Worm (Caenorhabditis elegans) whole organism, late embryonic: ENCODE measurements around the gene ttr-8.
"Not testable (repeated sequence)": the region's sequence is repeated elsewhere in the genome, so short reads cannot be mapped to it uniquely, and the experiment has no call there.

Source experiments
- T23F11.4 ChIP-seq: fragments of 200-800 bp; sonication (Bioruptor generic); optimal IDR thresholded peaks from 2 replicates; lab custom pipeline; 2018; ENCODE audit warnings: mild to moderate bottlenecking, missing genetic modification characterization, missing compliant biosample characterization
- Y22D7AL.16 ChIP-seq: sonication (generic microtip); optimal IDR thresholded peaks from 2 replicates; lab custom pipeline; 2016; ENCODE audit warnings: missing genetic modification characterization, missing compliant biosample characterization
- ama-1 ChIP-seq: fragments of 150-350 bp; optimal IDR thresholded peaks from 2 replicates; lab custom pipeline; 2014
- ceh-14 ChIP-seq: sonication (generic microtip); optimal IDR thresholded peaks from 2 replicates; lab custom pipeline; 2016; ENCODE audit warnings: missing genotype, missing genetic modification characterization, missing compliant biosample characterization
- ceh-19 ChIP-seq: fragments of 200-800 bp; sonication (Bioruptor generic); optimal IDR thresholded peaks from 2 replicates; lab custom pipeline; 2018; ENCODE audit warnings: mild to moderate bottlenecking, missing genetic modification characterization, missing compliant biosample characterization
- ceh-45 ChIP-seq: fragments of 200-800 bp; sonication (Bioruptor generic); IDR thresholded peaks from 2 replicates; pipeline ENCODE4 v1.3.6; 2022; ENCODE audit warnings: missing genetic modification reagents, missing genetic modification characterization, missing compliant biosample characterization
- ceh-48 ChIP-seq: sonication (generic microtip); optimal IDR thresholded peaks from 2 replicates; lab custom pipeline; 2016; ENCODE audit warnings: missing genetic modification characterization, inconsistent platforms, missing compliant biosample characterization
- ceh-6 ChIP-seq: fragments of 200-800 bp; sonication (Bioruptor generic); optimal IDR thresholded peaks from 2 replicates; lab custom pipeline; 2018; ENCODE audit warnings: mild to moderate bottlenecking, missing genetic modification characterization, missing compliant biosample characterization
- ceh-9 ChIP-seq: sonication (generic microtip); optimal IDR thresholded peaks from 2 replicates; lab custom pipeline; 2016; ENCODE audit warnings: mild to moderate bottlenecking, missing genetic modification characterization, inconsistent platforms, missing compliant biosample characterization
- dve-1 ChIP-seq: sonication (generic microtip); optimal IDR thresholded peaks from 2 replicates; lab custom pipeline; 2017; ENCODE audit warnings: antibody characterized with exemption, mild to moderate bottlenecking, missing genetic modification characterization, missing compliant biosample characterization
- elt-2 ChIP-seq: sonication (generic microtip); optimal IDR thresholded peaks from 2 replicates; lab custom pipeline; 2016; ENCODE audit warnings: missing genetic modification reagents, missing genetic modification characterization, missing compliant biosample characterization
- elt-4 ChIP-seq: sonication (generic microtip); optimal IDR thresholded peaks from 2 replicates; lab custom pipeline; 2016; ENCODE audit warnings: missing genetic modification characterization, missing compliant biosample characterization
- ets-4 ChIP-seq: sonication (generic microtip); optimal IDR thresholded peaks from 2 replicates; lab custom pipeline; 2016; ENCODE audit warnings: missing genetic modification characterization, missing compliant biosample characterization
- fkh-6 ChIP-seq: sonication (generic microtip); optimal IDR thresholded peaks from 2 replicates; lab custom pipeline; 2016; ENCODE audit warnings: missing genetic modification characterization, missing compliant biosample characterization
- gmeb-2 ChIP-seq: sonication (generic microtip); optimal IDR thresholded peaks from 2 replicates; lab custom pipeline; 2016; ENCODE audit warnings: missing genetic modification characterization, inconsistent platforms, missing compliant biosample characterization
- hlh-15 ChIP-seq: sonication (generic microtip); optimal IDR thresholded peaks from 2 replicates; lab custom pipeline; 2016; ENCODE audit warnings: missing genetic modification characterization, missing compliant biosample characterization
- hlh-6 ChIP-seq: sonication (generic microtip); optimal IDR thresholded peaks from 2 replicates; lab custom pipeline; 2016; ENCODE audit warnings: missing genotype, missing genetic modification characterization, missing compliant biosample characterization
- hlh-8 ChIP-seq: sonication (generic microtip); optimal IDR thresholded peaks from 2 replicates; lab custom pipeline; 2016; ENCODE audit warnings: missing genotype, missing genetic modification characterization, missing compliant biosample characterization
- lin-11 ChIP-seq: fragments of 200-800 bp; sonication (Bioruptor generic); optimal IDR thresholded peaks from 2 replicates; lab custom pipeline; 2018; ENCODE audit warnings: mild to moderate bottlenecking, missing genetic modification characterization, missing compliant biosample characterization
- madf-2 ChIP-seq: sonication (generic microtip); optimal IDR thresholded peaks from 2 replicates; lab custom pipeline; 2017; ENCODE audit warnings: missing genetic modification characterization, missing compliant biosample characterization
- mec-3 ChIP-seq: sonication (generic microtip); optimal IDR thresholded peaks from 2 replicates; lab custom pipeline; 2016; ENCODE audit warnings: borderline replicate concordance, missing genetic modification characterization, missing compliant biosample characterization
- nhr-232 ChIP-seq: sonication (generic microtip); optimal IDR thresholded peaks from 2 replicates; lab custom pipeline; 2016; ENCODE audit warnings: missing genetic modification characterization, missing compliant biosample characterization
- pat-9 ChIP-seq: fragments of 200-800 bp; sonication (Bioruptor generic); optimal IDR thresholded peaks from 2 replicates; lab custom pipeline; 2018; ENCODE audit warnings: mild to moderate bottlenecking, missing genetic modification characterization, moderate library complexity, missing compliant biosample characterization
- pha-2 ChIP-seq: sonication (generic microtip); optimal IDR thresholded peaks from 2 replicates; lab custom pipeline; 2017; ENCODE audit warnings: mild to moderate bottlenecking, missing genetic modification characterization, missing compliant biosample characterization
- pha-4 ChIP-seq: fragments of 150-350 bp; optimal IDR thresholded peaks from 2 replicates; lab custom pipeline; 2018; ENCODE audit warnings: missing biosample characterization, missing genetic modification reagents, missing genetic modification characterization
- pqm-1 ChIP-seq: sonication (generic microtip); optimal IDR thresholded peaks from 2 replicates; lab custom pipeline; 2016; ENCODE audit warnings: missing genetic modification characterization, missing compliant biosample characterization
- pros-1 ChIP-seq: fragments of 150-350 bp; optimal IDR thresholded peaks from 2 replicates; lab custom pipeline; 2014; ENCODE audit warnings: missing biosample characterization, missing genetic modification reagents, missing genetic modification characterization
- ref-2 ChIP-seq: sonication (generic microtip); optimal IDR thresholded peaks from 2 replicates; lab custom pipeline; 2016; ENCODE audit warnings: missing genetic modification characterization, missing compliant biosample characterization
- sdc-2 ChIP-seq: sonication (generic microtip); optimal IDR thresholded peaks from 2 replicates; lab custom pipeline; 2016; ENCODE audit warnings: missing genotype, missing genetic modification characterization, missing compliant biosample characterization
- sox-2 ChIP-seq: fragments of 200-800 bp; sonication (Bioruptor generic); IDR thresholded peaks from 2 replicates; pipeline ENCODE4 v1.3.6; 2022; ENCODE audit warnings: missing genetic modification reagents, missing genetic modification characterization, missing compliant biosample characterization
- ttx-3 ChIP-seq: sonication (generic microtip); optimal IDR thresholded peaks from 2 replicates; lab custom pipeline; 2016; ENCODE audit warnings: missing genetic modification reagents, missing genetic modification characterization, missing compliant biosample characterization
- unc-3 ChIP-seq, 2 experiments: fragments of 200-800 bp in 1 of 2; sonication (Bioruptor generic) in 1 of 2; sonication (generic microtip) in 1 of 2; conservative IDR thresholded peaks in 1 of 2; optimal IDR thresholded peaks in 1 of 2; 2 replicates each; pipeline versions ENCODE4 v1.3.6 to Lab custom; 2016 to 2022; ENCODE audit warnings: missing compliant biosample characterization in 2 of 2, missing genetic modification characterization in 2 of 2, missing genetic modification reagents in 1 of 2
- unc-42 ChIP-seq: sonication (generic microtip); optimal IDR thresholded peaks from 2 replicates; lab custom pipeline; 2016; ENCODE audit warnings: missing genotype, missing genetic modification characterization, missing compliant biosample characterization
- ztf-16 ChIP-seq: sonication (generic microtip); optimal IDR thresholded peaks from 2 replicates; lab custom pipeline; 2017; ENCODE audit warnings: missing genetic modification characterization, missing compliant biosample characterization

Gene ttr-8

ce11 chrIII:7594482-7594881, 29.3 kb upstream of the ttr-8 start, which contains the start of gene Y80D4G.2:
Gene Y80D4G.2 (minus strand): TSS chrIII:7594582.
- TF ChIP-seq mec-3, unc-42, ref-2 (tag; lab: Kevin White, UChicago): not testable (repeated sequence)

- peak; percentile 99 for TF ChIP-seq dve-1
- no peak for TF ChIP-seq sdc-2 (tag; lab: Kevin White, UChicago)
- TF ChIP-seq pha-2 (tag; lab: Kevin White, UChicago): no peak
- TF ChIP-seq pqm-1: no peak
- TF ChIP-seq ttx-3: no peak
- no peak for TF ChIP-seq T23F11.4 (GFP tag; lab: Kevin White, UChicago)
- TF ChIP-seq unc-42 (tag; lab: Kevin White, UChicago): peak; percentile 19
- TF ChIP-seq pat-9: no peak
- TF ChIP-seq elt-4 (tag; lab: Kevin White, UChicago): no peak
- no peak for TF ChIP-seq ceh-14 (tag; lab: Kevin White, UChicago)
Observed at ce11 chrIII:7593285-7593928, 28.3 kb upstream of the ttr-8 start, which contains the start of gene R13A5.11. Gene R13A5.11 (minus strand): TSS chrIII:7593335.

- TF ChIP-seq ztf-16 (tag; lab: Kevin White, UChicago) (no peak), ets-4 (tag; lab: Kevin White, UChicago) (no peak), ceh-45 (GFP tag; lab: Robert Waterston, UW) (no peak), elt-2 (tag; lab: Kevin White, UChicago) (no peak), sox-2 (GFP tag; lab: Robert Waterston, UW) (no peak), ceh-6 (GFP tag; lab: Kevin White, UChicago) (no peak), ttx-3 (no peak), ref-2 (tag; lab: Kevin White, UChicago) (no peak), ceh-14 (tag; lab: Kevin White, UChicago) (no peak), pha-2 (tag; lab: Kevin White, UChicago) (no peak), unc-3 (GFP tag; conservative IDR thresholded peaks at IDR 0.05; lab: Robert Waterston, UW) (no peak), unc-3 (tag; optimal IDR thresholded peaks at IDR 0.05; lab: Kevin White, UChicago) (no peak), pha-4 (tag; lab: Kevin White, UChicago) (no peak), lin-11 (tag; lab: Kevin White, UChicago) (no peak), elt-4 (tag; lab: Kevin White, UChicago) (no peak), gmeb-2 (tag; lab: Kevin White, UChicago) (no peak)
Observed at ce11 chrIII:7588214-7588613, 23.1 kb upstream of the ttr-8 start, which contains the start of gene R13A5.15. Gene R13A5.15 (minus strand): TSS chrIII:7588314.

DNA sequence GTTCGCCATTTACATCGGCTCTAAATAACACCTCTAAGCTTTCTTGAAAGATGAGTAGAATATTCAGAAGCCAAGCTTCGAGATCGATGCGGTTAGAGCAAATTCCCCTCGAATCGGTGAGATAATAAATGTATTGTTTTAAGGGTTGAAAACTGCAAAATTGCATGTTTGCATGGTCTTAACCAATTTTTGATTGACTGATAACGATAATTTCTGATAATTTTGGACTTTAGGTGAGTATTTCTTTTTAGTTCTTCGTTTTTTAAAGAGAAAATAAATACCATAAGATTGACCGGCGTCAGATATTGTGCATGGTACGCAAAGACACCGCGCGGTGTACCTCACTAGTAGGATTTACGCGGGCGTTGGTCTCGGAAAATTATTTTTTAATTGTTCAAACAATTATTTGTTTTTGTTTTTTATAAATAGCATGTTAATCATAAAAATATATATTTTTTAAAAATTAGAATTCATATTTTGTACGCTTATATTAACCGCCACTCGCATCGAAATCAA, 19.0 kb upstream of the ttr-8 start, which contains the start of gene cup-5:
TSS of gene cup-5 (plus strand) at position 51 of the 516 bp plus-strand sequence.
- TF ChIP-seq pha-2 (tag; lab: Kevin White, UChicago): no peak
- TF ChIP-seq Y22D7AL.16: no peak
- TF ChIP-seq gmeb-2 (tag; lab: Kevin White, UChicago): no peak
- no peak for TF ChIP-seq madf-2 (tag; lab: Kevin White, UChicago)
- TF ChIP-seq hlh-6 (tag; lab: Kevin White, UChicago): no peak
- TF ChIP-seq ceh-48 (tag; lab: Kevin White, UChicago): no peak
- TF ChIP-seq hlh-8 (tag; lab: Kevin White, UChicago): no peak
- no peak for TF ChIP-seq pros-1 (tag; lab: Kevin White, UChicago)
- no peak for TF ChIP-seq ama-1 (lab: Kevin White, UChicago)
- TF ChIP-seq hlh-15: no peak
- no peak for TF ChIP-seq ceh-19 (GFP tag; lab: Kevin White, UChicago)
- no peak for TF ChIP-seq ceh-9
- TF ChIP-seq fkh-6: no peak
- TF ChIP-seq ref-2 (tag; lab: Kevin White, UChicago): no peak
- TF ChIP-seq nhr-232 (tag; lab: Kevin White, UChicago): no peak
- no peak for TF ChIP-seq sdc-2 (tag; lab: Kevin White, UChicago)
